Fruit fly (Drosophila melanogaster): ENCODE data around the gene CG13101.

Gene CG13101

DNA sequence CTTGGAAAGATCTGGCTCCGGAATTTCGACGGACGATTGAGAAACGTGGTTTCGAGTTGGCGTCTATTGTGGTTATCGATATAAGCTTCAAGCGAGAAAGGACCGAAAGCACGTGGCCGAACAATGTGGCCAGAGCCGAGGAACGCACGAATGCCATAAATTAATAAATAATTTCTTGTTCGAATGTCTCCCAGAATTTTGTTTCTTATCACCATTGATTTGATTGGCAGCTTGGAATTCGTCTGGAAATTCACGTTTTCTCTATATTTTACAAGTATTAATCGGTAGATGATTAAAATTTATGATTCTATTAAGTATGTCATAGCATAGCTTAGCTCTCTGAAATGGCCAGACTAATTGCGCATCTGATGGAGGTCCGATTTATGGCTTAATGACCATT, 29.3 kb upstream of the CG13101 start, which contains the start of gene Rcd-1r:
Rcd-1r (minus strand) TSS at position 101 of the 400 bp plus-strand sequence.
- TF ChIP-seq cyc (GFP tag; optimal IDR thresholded peaks at IDR 0.05), result no peak
- TF ChIP-seq CG8319 (GFP tag; optimal IDR thresholded peaks at IDR 0.05), result no peak
- no peak for TF ChIP-seq CG15336 (GFP tag; IDR thresholded peaks at IDR 0.05)
- no peak for TF ChIP-seq net (GFP tag; optimal IDR thresholded peaks at IDR 0.05)
- TF ChIP-seq spab (GFP tag; optimal IDR thresholded peaks at IDR 0.05), result no peak
- TF ChIP-seq Sox102F (GFP tag; optimal IDR thresholded peaks at IDR 0.05), result no peak
- no peak for TF ChIP-seq Hr39 (GFP tag; optimal IDR thresholded peaks at IDR 0.05)
- no peak for TF ChIP-seq CG3919 (GFP tag; optimal IDR thresholded peaks at IDR 0.05)
- no peak for TF ChIP-seq CG34406 (GFP tag; optimal IDR thresholded peaks at IDR 0.05)
- no peak for TF ChIP-seq achi (GFP tag; optimal IDR thresholded peaks at IDR 0.05)
- no peak for TF ChIP-seq Met (GFP tag; optimal IDR thresholded peaks at IDR 0.05)
- TF ChIP-seq CG9139 (GFP tag; optimal IDR thresholded peaks at IDR 0.05), result no peak
- no peak for TF ChIP-seq CG6792 (GFP tag; optimal IDR thresholded peaks at IDR 0.05)
- TF ChIP-seq Eip78C (GFP tag), result no peak
- no peak for TF ChIP-seq dsx (GFP tag; optimal IDR thresholded peaks at IDR 0.05; ENCODE audit: poor library complexity, severe bottlenecking)
- TF ChIP-seq pdm3 (GFP tag; optimal IDR thresholded peaks at IDR 0.05), result no peak

DNA sequence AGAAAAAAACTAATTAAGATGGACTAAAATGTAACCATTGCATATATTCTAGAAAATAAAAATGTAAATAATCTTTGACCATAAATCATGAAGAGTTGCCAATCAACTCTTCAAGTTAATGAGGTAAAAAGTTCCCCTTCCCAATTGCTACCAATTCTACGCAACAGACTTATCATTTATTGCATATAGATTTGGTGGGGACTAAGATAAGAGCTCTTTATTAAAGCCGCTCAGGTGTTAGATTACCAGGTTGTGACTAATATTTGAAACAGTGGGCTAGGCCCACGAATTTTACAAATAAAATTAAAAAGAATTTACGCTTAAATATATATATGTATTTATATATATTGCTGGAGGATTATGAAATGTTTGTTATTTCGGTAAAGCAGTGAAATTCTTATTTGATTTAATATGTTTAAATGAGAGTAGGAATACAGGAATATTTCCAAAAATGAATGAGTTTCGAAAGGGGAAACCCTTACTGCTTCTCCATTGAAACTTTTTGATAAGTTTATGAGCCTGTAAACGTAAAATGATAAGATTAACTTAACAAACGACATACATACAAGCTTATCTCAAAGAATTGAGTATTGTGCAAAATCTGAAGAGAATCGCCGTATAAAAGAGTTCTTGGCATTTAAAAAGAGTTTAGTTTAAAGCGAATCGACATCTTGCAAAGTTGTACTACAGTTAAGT, 27.0 kb upstream of the CG13101 start, which contains the start of gene CG13102:
CG13102 (plus strand) TSS at position 646 of the 696 bp plus-strand sequence.
- TF ChIP-seq fkh (GFP tag; optimal IDR thresholded peaks at IDR 0.05), result no peak
- no peak for TF ChIP-seq cyc (GFP tag; optimal IDR thresholded peaks at IDR 0.05)
- no peak for TF ChIP-seq dsx (GFP tag; optimal IDR thresholded peaks at IDR 0.05; ENCODE audit: poor library complexity, severe bottlenecking)
- TF ChIP-seq vri (GFP tag; optimal IDR thresholded peaks at IDR 0.05), result peak; percentile 60
- no peak for TF ChIP-seq Eip75B (GFP tag; optimal IDR thresholded peaks at IDR 0.05)
- no peak for TF ChIP-seq Gug (GFP tag; IDR thresholded peaks at IDR 0.05)
- no peak for TF ChIP-seq ss (GFP tag; optimal IDR thresholded peaks at IDR 0.05)
- TF ChIP-seq CG9139 (GFP tag; optimal IDR thresholded peaks at IDR 0.05), result no peak
- no peak for TF ChIP-seq Blimp-1 (GFP tag; optimal IDR thresholded peaks at IDR 0.05)
- TF ChIP-seq Eip93F (GFP tag; optimal IDR thresholded peaks at IDR 0.05), result peak; percentile 49

DNA sequence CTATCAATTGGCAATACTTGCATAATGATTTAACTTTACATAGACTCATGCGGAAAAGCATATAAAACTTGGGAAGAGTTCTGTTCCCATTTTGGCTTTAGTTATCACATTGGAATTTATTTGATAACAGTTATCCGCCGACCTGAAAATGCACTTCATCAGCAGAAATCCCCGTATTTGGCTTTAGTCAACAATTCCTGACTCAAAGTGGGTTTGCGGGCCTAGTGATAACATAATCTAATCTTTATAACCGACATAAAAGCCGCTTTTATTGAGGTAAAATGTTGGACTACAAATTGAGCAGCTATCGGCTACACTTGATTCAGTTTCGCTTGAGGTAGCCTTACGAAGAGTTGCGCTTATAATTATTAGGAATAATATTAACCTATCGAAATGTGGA, 25.6 kb upstream of the CG13101 start, which contains the start of gene CG9568:
CG9568 (plus strand) TSS at position 317 of the 400 bp plus-strand sequence.
- TF ChIP-seq Ets21C (GFP tag; optimal IDR thresholded peaks at IDR 0.05) (no peak), vri (GFP tag; optimal IDR thresholded peaks at IDR 0.05) (peak; percentile 70), esn (GFP tag; optimal IDR thresholded peaks at IDR 0.05) (no peak), Ets96B (tag; optimal IDR thresholded peaks at IDR 0.05) (no peak)

DNA sequence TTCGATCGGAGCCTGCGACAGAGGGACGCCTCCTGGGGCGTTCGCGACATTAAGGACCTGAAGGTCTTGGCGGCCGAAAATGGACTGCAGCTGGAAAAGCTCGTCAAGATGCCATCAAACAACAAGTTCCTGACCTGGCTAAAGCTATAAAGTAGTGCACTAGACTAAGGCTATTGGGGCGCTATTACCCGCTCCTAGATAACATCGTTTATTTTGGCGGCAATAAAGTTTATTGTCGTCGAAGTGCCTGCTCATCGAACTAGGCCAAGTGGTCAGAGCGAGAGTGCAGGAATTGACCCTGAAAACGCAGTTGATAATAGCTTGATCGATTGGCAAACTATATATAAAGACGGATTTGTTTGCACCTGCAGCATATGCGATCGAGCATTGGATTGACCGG, 13.6 kb upstream of the CG13101 start, which contains the start of gene Try29F:
Try29F (plus strand) TSS at position 301 of the 400 bp plus-strand sequence.
- TF ChIP-seq Ets96B (tag; optimal IDR thresholded peaks at IDR 0.05), result no peak

DNA sequence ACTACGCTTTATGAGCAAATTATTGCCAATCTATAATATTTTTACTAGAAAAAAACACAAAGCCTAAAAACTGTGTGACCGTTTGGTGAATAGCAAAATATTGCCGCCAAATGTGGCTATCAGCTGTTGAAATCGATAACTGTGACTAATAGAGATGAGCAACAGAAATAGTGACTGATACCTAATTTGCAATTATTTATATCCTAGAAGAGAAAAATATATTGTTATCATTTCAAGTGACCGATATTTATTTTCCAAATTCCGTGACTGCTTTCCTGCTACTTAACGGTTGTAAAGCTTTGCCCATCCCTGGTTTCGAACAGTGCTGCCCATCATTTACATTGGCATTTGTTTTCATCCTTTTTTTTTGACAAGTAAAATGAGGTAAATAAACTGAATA, 12.6 kb upstream of the CG13101 start, which contains the start of the genes alien and CG18661:
alien (minus strand) TSS at position 95 of the 400 bp plus-strand sequence.
CG18661 (plus strand) TSS at position 321 of the 400 bp plus-strand sequence.
- peak; percentile 87 for TF ChIP-seq Gug (GFP tag; IDR thresholded peaks at IDR 0.05)
- TF ChIP-seq dsx (GFP tag; optimal IDR thresholded peaks at IDR 0.05; ENCODE audit: poor library complexity, severe bottlenecking), result no peak
- TF ChIP-seq net (GFP tag; optimal IDR thresholded peaks at IDR 0.05), result peak; percentile 88
- TF ChIP-seq CG31627 (GFP tag; optimal IDR thresholded peaks at IDR 0.05), result peak; percentile 88
- TF ChIP-seq Ets96B (tag; optimal IDR thresholded peaks at IDR 0.05), result peak; percentile 91
- TF ChIP-seq vri (GFP tag; optimal IDR thresholded peaks at IDR 0.05), result no peak
- TF ChIP-seq Smox (GFP tag; optimal IDR thresholded peaks at IDR 0.05), result peak; percentile 78
- TF ChIP-seq ss (GFP tag; optimal IDR thresholded peaks at IDR 0.05), result no peak
- TF ChIP-seq CG7368 (GFP tag; optimal IDR thresholded peaks at IDR 0.05), result peak; percentile 64
- TF ChIP-seq Sox14 (GFP tag; optimal IDR thresholded peaks at IDR 0.05), result peak; percentile 95
- peak; percentile 15 for TF ChIP-seq spab (GFP tag; optimal IDR thresholded peaks at IDR 0.05)
- no peak for TF ChIP-seq CG9139 (GFP tag; optimal IDR thresholded peaks at IDR 0.05)
- TF ChIP-seq CG10669 (GFP tag; optimal IDR thresholded peaks at IDR 0.05), result peak; percentile 65
- TF ChIP-seq OdsH (GFP tag; optimal IDR thresholded peaks at IDR 0.05), result peak; percentile 78
- TF ChIP-seq CG11294 (GFP tag; IDR thresholded peaks at IDR 0.05), result peak; percentile 87
- no peak for TF ChIP-seq Blimp-1 (GFP tag; optimal IDR thresholded peaks at IDR 0.05)
- TF ChIP-seq Eip75B (GFP tag; optimal IDR thresholded peaks at IDR 0.05), result peak; percentile 89
- peak; percentile 31 for TF ChIP-seq fd59A (GFP tag; optimal IDR thresholded peaks at IDR 0.05)
- TF ChIP-seq Hr4 (GFP tag; optimal IDR thresholded peaks at IDR 0.05), result peak; percentile 96
- peak; percentile 76 for TF ChIP-seq CG3032 (tag; optimal IDR thresholded peaks at IDR 0.05)
- peak; percentile 71 for TF ChIP-seq Eip93F (GFP tag; optimal IDR thresholded peaks at IDR 0.05)
- TF ChIP-seq CG11902 (GFP tag; optimal IDR thresholded peaks at IDR 0.05), result peak; percentile 93
- no peak for TF ChIP-seq CG6276 (GFP tag; optimal IDR thresholded peaks at IDR 0.05)
- peak in 1 of 2 experiments; percentile 56 for TF ChIP-seq salr (GFP tag; optimal IDR thresholded peaks at IDR 0.05)
- peak; percentile 62 for TF ChIP-seq acj6 (GFP tag; optimal IDR thresholded peaks at IDR 0.05)
- TF ChIP-seq CG3919 (GFP tag; optimal IDR thresholded peaks at IDR 0.05), result no peak

All from whole organism, prepupa.